Fruit fly (Drosophila melanogaster) whole organism, prepupa: ENCODE results near the gene ClC-c.
A peak's percentile ranks its signal among the peaks of the same experiment; 100 is the strongest.

Experiments
- CG10631 ChIP-seq: fragments of 200-800 bp; sonication (Bioruptor generic); optimal IDR thresholded peaks from 2 replicates; lab custom pipeline; 2016; ENCODE audit warnings: missing biosample characterization, missing genetic modification characterization
- CG10669 ChIP-seq: fragments of 200-800 bp; sonication (Bioruptor generic); optimal IDR thresholded peaks from 3 replicates; lab custom pipeline; 2018; ENCODE audit warnings: missing biosample characterization, mild to moderate bottlenecking, missing genetic modification characterization, moderate library complexity
- CG15336 ChIP-seq: fragments of 200-800 bp; sonication (Bioruptor generic); IDR thresholded peaks from 2 replicates; pipeline ENCODE4 v1.3.6; 2022; ENCODE audit warnings: missing biosample characterization, missing genetic modification characterization
- CG1621 ChIP-seq: fragments of 200-800 bp; sonication (Bioruptor generic); optimal IDR thresholded peaks from 3 replicates; lab custom pipeline; 2018; ENCODE audit warnings: missing biosample characterization, mild to moderate bottlenecking, missing genetic modification characterization
- CG3032 ChIP-seq: fragments of 200-800 bp; optimal IDR thresholded peaks from 2 replicates; lab custom pipeline; 2019; ENCODE audit warnings: missing biosample characterization, mild to moderate bottlenecking, missing genetic modification characterization, moderate library complexity
- CG32006 ChIP-seq: fragments of 200-800 bp; sonication (Bioruptor generic); optimal IDR thresholded peaks from 3 replicates; lab custom pipeline; 2017; ENCODE audit warnings: missing biosample characterization, mild to moderate bottlenecking, missing genetic modification characterization
- CG34406 ChIP-seq: fragments of 200-800 bp; sonication (Bioruptor generic); optimal IDR thresholded peaks from 3 replicates; lab custom pipeline; 2016; ENCODE audit warnings: missing biosample characterization, missing genetic modification characterization
- CG4318 ChIP-seq: fragments of 200-800 bp; sonication (Bioruptor generic); optimal IDR thresholded peaks from 3 replicates; lab custom pipeline; 2017; ENCODE audit warnings: missing biosample characterization, mild to moderate bottlenecking, missing genetic modification characterization
- CG6163 ChIP-seq: fragments of 200-800 bp; sonication (Bioruptor generic); IDR thresholded peaks from 3 replicates; pipeline ENCODE4 v1.3.6; 2022; ENCODE audit warnings: missing biosample characterization, missing genetic modification characterization
- CG8319 ChIP-seq: fragments of 200-800 bp; sonication (Bioruptor generic); optimal IDR thresholded peaks from 3 replicates; lab custom pipeline; 2016; ENCODE audit warnings: missing biosample characterization, missing genetic modification characterization
- CG8632 ChIP-seq: fragments of 200-800 bp; sonication (Bioruptor generic); optimal IDR thresholded peaks from 3 replicates; lab custom pipeline; 2016; ENCODE audit warnings: missing biosample characterization, missing genetic modification characterization
- CG9139 ChIP-seq: fragments of 200-800 bp; sonication (Bioruptor generic); optimal IDR thresholded peaks from 3 replicates; lab custom pipeline; 2017; ENCODE audit warnings: missing biosample characterization, mild to moderate bottlenecking, missing genetic modification characterization
- Eip75B ChIP-seq: fragments of 200-800 bp; sonication (Bioruptor generic); optimal IDR thresholded peaks from 3 replicates; lab custom pipeline; 2016; ENCODE audit warnings: missing biosample characterization, missing genetic modification characterization
- Eip78C ChIP-seq: fragments of 200-800 bp; sonication (Bioruptor generic); peaks from one replicate; lab custom pipeline; 2016; ENCODE audit warnings: missing biosample characterization, missing genetic modification characterization
- Eip93F ChIP-seq: fragments of 200-800 bp; sonication (Bioruptor generic); optimal IDR thresholded peaks from 2 replicates; lab custom pipeline; 2016; ENCODE audit warnings: missing biosample characterization, mild to moderate bottlenecking, missing genetic modification characterization
- Ets21C ChIP-seq: fragments of 200-800 bp; sonication (Bioruptor generic); optimal IDR thresholded peaks from 3 replicates; lab custom pipeline; 2016; ENCODE audit warnings: missing biosample characterization, missing genetic modification characterization
- Ets96B ChIP-seq: fragments of 200-800 bp; optimal IDR thresholded peaks from 2 replicates; lab custom pipeline; 2019; ENCODE audit warnings: missing biosample characterization, mild to moderate bottlenecking, missing genetic modification characterization, moderate library complexity
- Hr38 ChIP-seq: sonication (Bioruptor generic); optimal IDR thresholded peaks from 2 replicates; lab custom pipeline; 2016; ENCODE audit warnings: missing biosample characterization, missing genetic modification characterization
- Met ChIP-seq: fragments of 200-800 bp; sonication (Bioruptor generic); optimal IDR thresholded peaks from 3 replicates; lab custom pipeline; 2016; ENCODE audit warnings: missing biosample characterization, missing genetic modification characterization
- OdsH ChIP-seq: fragments of 200-800 bp; sonication (Bioruptor generic); optimal IDR thresholded peaks from 3 replicates; lab custom pipeline; 2016; ENCODE audit warnings: missing biosample characterization, missing genetic modification characterization
- Sox15 ChIP-seq: fragments of 200-800 bp; sonication (Bioruptor generic); optimal IDR thresholded peaks from 3 replicates; lab custom pipeline; 2016; ENCODE audit warnings: missing biosample characterization, missing genetic modification characterization
- achi ChIP-seq: fragments of 200-800 bp; sonication (Bioruptor generic); optimal IDR thresholded peaks from 3 replicates; lab custom pipeline; 2016; ENCODE audit warnings: missing biosample characterization, missing genetic modification characterization
- dac ChIP-seq: fragments of 200-800 bp; sonication (Bioruptor generic); optimal IDR thresholded peaks from 2 replicates; lab custom pipeline; 2017; ENCODE audit warnings: missing biosample characterization, mild to moderate bottlenecking, missing genetic modification characterization
- dsx ChIP-seq: fragments of 200-800 bp; optimal IDR thresholded peaks from 3 replicates; lab custom pipeline; 2019; ENCODE audit warnings: missing biosample characterization, mild to moderate bottlenecking, missing genetic modification characterization, moderate library complexity; ENCODE audit not compliant: poor library complexity, severe bottlenecking
- eg ChIP-seq: fragments of 200-800 bp; sonication (Bioruptor generic); IDR thresholded peaks from 3 replicates; pipeline ENCODE4 v1.3.6; 2022; ENCODE audit warnings: missing biosample characterization, missing genetic modification characterization
- esn ChIP-seq: fragments of 200-800 bp; sonication (Bioruptor generic); optimal IDR thresholded peaks from 2 replicates; lab custom pipeline; 2016; ENCODE audit warnings: missing biosample characterization, mild to moderate bottlenecking, missing genetic modification characterization, moderate library complexity
- fd59A ChIP-seq: fragments of 200-800 bp; sonication (Bioruptor generic); optimal IDR thresholded peaks from 2 replicates; lab custom pipeline; 2017; ENCODE audit warnings: missing biosample characterization, mild to moderate bottlenecking, missing genetic modification characterization, missing genetic modification reagents
- fd85E ChIP-seq: fragments of 200-800 bp; sonication (Bioruptor generic); optimal IDR thresholded peaks from 3 replicates; lab custom pipeline; 2016; ENCODE audit warnings: missing biosample characterization, missing genetic modification characterization
- lz ChIP-seq: fragments of 200-800 bp; sonication (Bioruptor generic); optimal IDR thresholded peaks from 3 replicates; lab custom pipeline; 2016; ENCODE audit warnings: missing biosample characterization, missing genetic modification characterization
- net ChIP-seq: fragments of 200-800 bp; sonication (Bioruptor generic); optimal IDR thresholded peaks from 3 replicates; lab custom pipeline; 2016; ENCODE audit warnings: missing biosample characterization, missing genetic modification characterization
- pdm3 ChIP-seq: fragments of 200-800 bp; sonication (Bioruptor generic); optimal IDR thresholded peaks from 3 replicates; lab custom pipeline; 2016; ENCODE audit warnings: missing biosample characterization, missing genetic modification characterization
- salr ChIP-seq, 2 experiments: fragments of 200-800 bp; sonication (Bioruptor generic); optimal IDR thresholded peaks; 3 replicates each; lab custom pipeline; 2016 to 2018; ENCODE audit warnings: missing biosample characterization in 2 of 2, missing genetic modification characterization in 2 of 2, mild to moderate bottlenecking in 1 of 2
- ss ChIP-seq, 2 experiments: fragments of 200-800 bp; sonication (Bioruptor generic); optimal IDR thresholded peaks; 2 replicates in 1 of 2; 3 replicates in 1 of 2; lab custom pipeline; 2017 to 2018; ENCODE audit warnings: mild to moderate bottlenecking in 2 of 2, missing biosample characterization in 2 of 2, missing genetic modification characterization in 2 of 2, moderate library complexity in 1 of 2
- svp ChIP-seq: fragments of 200-800 bp; sonication (Bioruptor generic); peaks from one replicate; lab custom pipeline; 2016; ENCODE audit warnings: missing biosample characterization, missing genetic modification characterization
- vri ChIP-seq: fragments of 200-800 bp; sonication (Bioruptor generic); optimal IDR thresholded peaks from 3 replicates; lab custom pipeline; 2016; ENCODE audit warnings: missing biosample characterization, mild to moderate bottlenecking, missing genetic modification characterization

ClC-c gene

dm6 chr3L:16048086-16048485 is 42.2 kb upstream of the ClC-c start (continued):
- TF ChIP-seq Ets21C (GFP tag; lab: Kevin White, UChicago) (peak; percentile 67), fd85E (GFP tag; lab: Kevin White, UChicago) (no peak), CG8632 (peak; percentile 62), Ets96B (tag; lab: Kevin White, UChicago) (peak; percentile 65), esn (GFP tag; lab: Kevin White, UChicago) (peak; percentile 80), vri (GFP tag; lab: Kevin White, UChicago) (peak; percentile 33), dac (GFP tag; lab: Kevin White, UChicago) (no peak), net (GFP tag; lab: Kevin White, UChicago) (peak; percentile 71), CG32006 (GFP tag; lab: Kevin White, UChicago) (peak; percentile 64), CG10631 (peak; percentile 55), Sox15 (GFP tag; lab: Kevin White, UChicago) (peak; percentile 48), fd59A (peak; percentile 59), lz (GFP tag; lab: Kevin White, UChicago) (peak; percentile 75), Met (GFP tag; lab: Kevin White, UChicago) (peak; percentile 83), CG1621 (tag; lab: Kevin White, UChicago) (peak; percentile 74), achi (GFP tag; lab: Kevin White, UChicago) (peak; percentile 51), Hr38 (GFP tag; lab: Kevin White, UChicago) (no peak), CG9139 (GFP tag; lab: Kevin White, UChicago) (peak; percentile 62), pdm3 (GFP tag; lab: Kevin White, UChicago) (peak; percentile 80), CG15336 (GFP tag; lab: Robert Waterston, UW) (peak; percentile 74), Eip75B (GFP tag; lab: Kevin White, UChicago) (peak; percentile 61), salr (GFP tag; optimal IDR thresholded peaks at IDR 0.05; lab: Kevin White, UChicago) (peak; percentile 50 to 77), CG10669 (GFP tag; lab: Kevin White, UChicago) (peak; percentile 71), eg (GFP tag; lab: Robert Waterston, UW) (peak; percentile 77)

- peak; percentile 18 for TF ChIP-seq Eip78C (GFP tag; lab: Kevin White, UChicago)
- TF ChIP-seq svp (GFP tag; lab: Kevin White, UChicago), result peak; percentile 49
- no peak for TF ChIP-seq Eip93F (GFP tag; lab: Kevin White, UChicago)
- TF ChIP-seq CG3032 (tag; lab: Kevin White, UChicago), result peak; percentile 17
- TF ChIP-seq lz (GFP tag; lab: Kevin White, UChicago), result no peak
- no peak for TF ChIP-seq CG34406 (GFP tag; lab: Kevin White, UChicago)
- TF ChIP-seq CG4318 (GFP tag; lab: Kevin White, UChicago), result no peak
- TF ChIP-seq OdsH (GFP tag; lab: Kevin White, UChicago), result peak; percentile 16
- peak; percentile 37 for TF ChIP-seq vri (GFP tag; lab: Kevin White, UChicago)
- TF ChIP-seq dsx (GFP tag; lab: Kevin White, UChicago), result peak; percentile 95
- TF ChIP-seq Ets96B (tag; lab: Kevin White, UChicago), result peak; percentile 37
- no peak for TF ChIP-seq CG8319 (GFP tag; lab: Kevin White, UChicago)
- TF ChIP-seq CG6163 (GFP tag; lab: Robert Waterston, UW), result 0 out of 3 replicates have a peak, but pooled peaks have one; percentile 5
- peak in 1 of 2 experiments; percentile 19 for TF ChIP-seq ss (GFP tag; optimal IDR thresholded peaks at IDR 0.05; lab: Kevin White, UChicago)
Measured at dm6 chr3L:16048722-16049459, 41.4 kb upstream of the ClC-c start.
